Worm (Caenorhabditis elegans): ENCODE measurements around the gene ZK507.1.

DNA sequence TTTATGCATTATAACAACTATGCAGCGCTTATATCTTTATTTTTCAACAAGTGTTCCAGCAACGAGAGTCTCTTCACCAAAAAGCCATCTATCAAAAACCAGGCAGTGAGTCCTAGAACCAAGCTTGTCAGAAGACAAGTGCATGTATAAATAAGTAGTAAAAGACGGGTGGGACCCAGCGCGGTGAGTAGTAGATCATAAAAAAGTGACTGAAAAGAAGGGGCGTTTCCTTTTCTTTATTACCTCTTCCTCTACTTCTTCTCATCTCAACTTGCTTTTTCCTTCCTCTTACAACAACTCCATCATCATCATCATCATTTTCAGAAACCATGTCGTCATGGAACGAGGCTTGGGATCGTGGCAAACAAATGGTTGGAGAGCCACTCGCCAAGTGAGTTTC, 35.5 kb upstream of the ZK507.1 start, which contains the start of gene eat-4:
- TF ChIP-seq nhr-11 (tag; optimal IDR thresholded peaks at IDR 0.05) (no peak), mec-3 (tag; optimal IDR thresholded peaks at IDR 0.05; ENCODE audit: borderline replicate concordance) (no peak), ceh-34 (tag; optimal IDR thresholded peaks at IDR 0.05) (no peak), elt-4 (tag; optimal IDR thresholded peaks at IDR 0.05) (no peak), dve-1 (tag; optimal IDR thresholded peaks at IDR 0.05) (no peak), fkh-6 (tag; optimal IDR thresholded peaks at IDR 0.05) (no peak)
